Fruit fly (Drosophila melanogaster): ENCODE results near the gene Kah.

Kah gene

dm6 chr3L:559390-560034 is 29.6 kb downstream of the Kah start:
- TF ChIP-seq CG33017 (tag; optimal IDR thresholded peaks at IDR 0.05) (no peak), cic (GFP tag; optimal IDR thresholded peaks at IDR 0.05) (peak; percentile 73), CG7045 (GFP tag; optimal IDR thresholded peaks at IDR 0.05) (no peak), CG12768 (GFP tag; optimal IDR thresholded peaks at IDR 0.05) (peak; percentile 3), Hr96 (GFP tag; optimal IDR thresholded peaks at IDR 0.05) (no peak), ovo (GFP tag; optimal IDR thresholded peaks at IDR 0.05) (no peak), CG5204 (GFP tag; optimal IDR thresholded peaks at IDR 0.05) (no peak), CG7101 (tag; optimal IDR thresholded peaks at IDR 0.05) (no peak), pad (GFP tag; optimal IDR thresholded peaks at IDR 0.05) (no peak), bab1 (GFP tag; optimal IDR thresholded peaks at IDR 0.05) (no peak), Mnt (GFP tag; optimal IDR thresholded peaks at IDR 0.05) (peak; percentile 45), CG1620 (GFP tag; optimal IDR thresholded peaks at IDR 0.05) (no peak), toe (GFP tag; optimal IDR thresholded peaks at IDR 0.05) (no peak), cnc (optimal IDR thresholded peaks at IDR 0.05) (no peak), kay (GFP tag; ENCODE audit: borderline replicate concordance) (no peak), tj (GFP tag; optimal IDR thresholded peaks at IDR 0.05) (no peak), CG14711 (tag; optimal IDR thresholded peaks at IDR 0.05) (no peak), Crg-1 (GFP tag; optimal IDR thresholded peaks at IDR 0.05) (no peak), Clk (GFP tag; optimal IDR thresholded peaks at IDR 0.05) (no peak), CG11617 (GFP tag; optimal IDR thresholded peaks at IDR 0.05) (no peak)

dm6 chr3L:557294-557693 is 31.8 kb downstream of the Kah start:
- TF ChIP-seq tj (GFP tag; optimal IDR thresholded peaks at IDR 0.05) (peak; percentile 30), kay (GFP tag; ENCODE audit: borderline replicate concordance) (no peak), Hr96 (GFP tag; optimal IDR thresholded peaks at IDR 0.05) (peak; percentile 31), CG14711 (tag; optimal IDR thresholded peaks at IDR 0.05) (peak; percentile 7), CG5204 (GFP tag; optimal IDR thresholded peaks at IDR 0.05) (peak; percentile 21), cnc (optimal IDR thresholded peaks at IDR 0.05) (no peak)

dm6 chr3L:555898-556540 is 33.1 kb downstream of the Kah start:
- TF ChIP-seq Hr96 (GFP tag; optimal IDR thresholded peaks at IDR 0.05) (no peak), tj (GFP tag; optimal IDR thresholded peaks at IDR 0.05) (peak; percentile 94)

- TF ChIP-seq CG14711 (tag; optimal IDR thresholded peaks at IDR 0.05), result no peak
- no peak for TF ChIP-seq Mnt (GFP tag; optimal IDR thresholded peaks at IDR 0.05)
- TF ChIP-seq cic (GFP tag; optimal IDR thresholded peaks at IDR 0.05), result no peak
- peak; percentile 18 for TF ChIP-seq bab1 (GFP tag; optimal IDR thresholded peaks at IDR 0.05)
- no peak for TF ChIP-seq toe (GFP tag; optimal IDR thresholded peaks at IDR 0.05)
- TF ChIP-seq ovo (GFP tag; optimal IDR thresholded peaks at IDR 0.05), result no peak
- TF ChIP-seq Clk (GFP tag; optimal IDR thresholded peaks at IDR 0.05), result no peak
- TF ChIP-seq CG33017 (tag; optimal IDR thresholded peaks at IDR 0.05), result no peak
These were observed 33.7 kb downstream of the Kah start for dm6 chr3L:555326-555725.

- TF ChIP-seq CG11617 (GFP tag; optimal IDR thresholded peaks at IDR 0.05) (no peak), pad (GFP tag; optimal IDR thresholded peaks at IDR 0.05) (no peak)
These were observed 34.5 kb downstream of the Kah start for dm6 chr3L:554577-554976.

- TF ChIP-seq CG7045 (GFP tag; optimal IDR thresholded peaks at IDR 0.05) (peak; percentile 55), ovo (GFP tag; optimal IDR thresholded peaks at IDR 0.05) (no peak), CG11617 (GFP tag; optimal IDR thresholded peaks at IDR 0.05) (peak; percentile 38), CG33017 (tag; optimal IDR thresholded peaks at IDR 0.05) (peak; percentile 52), bab1 (GFP tag; optimal IDR thresholded peaks at IDR 0.05) (peak; percentile 88), Crg-1 (GFP tag; optimal IDR thresholded peaks at IDR 0.05) (no peak), CG12768 (GFP tag; optimal IDR thresholded peaks at IDR 0.05) (peak; percentile 53), tj (GFP tag; optimal IDR thresholded peaks at IDR 0.05) (peak; percentile 41), CG14711 (tag; optimal IDR thresholded peaks at IDR 0.05) (peak; percentile 68), CG7101 (tag; optimal IDR thresholded peaks at IDR 0.05) (peak; percentile 68)
These were observed 36.1 kb downstream of the Kah start for dm6 chr3L:552950-553349.

dm6 chr3L:552446-552845 is 36.6 kb downstream of the Kah start:
- TF ChIP-seq CG7101 (tag; optimal IDR thresholded peaks at IDR 0.05), result no peak
- TF ChIP-seq CG33017 (tag; optimal IDR thresholded peaks at IDR 0.05), result no peak
- no peak for TF ChIP-seq pad (GFP tag; optimal IDR thresholded peaks at IDR 0.05)
- no peak for TF ChIP-seq cic (GFP tag; optimal IDR thresholded peaks at IDR 0.05)
- no peak for TF ChIP-seq CG7045 (GFP tag; optimal IDR thresholded peaks at IDR 0.05)

- TF ChIP-seq bab1 (GFP tag; optimal IDR thresholded peaks at IDR 0.05) (no peak), CG7045 (GFP tag; optimal IDR thresholded peaks at IDR 0.05) (no peak), tj (GFP tag; optimal IDR thresholded peaks at IDR 0.05) (no peak), CG33017 (tag; optimal IDR thresholded peaks at IDR 0.05) (no peak), CG5204 (GFP tag; optimal IDR thresholded peaks at IDR 0.05) (no peak), cic (GFP tag; optimal IDR thresholded peaks at IDR 0.05) (no peak), toe (GFP tag; optimal IDR thresholded peaks at IDR 0.05) (no peak), Hr96 (GFP tag; optimal IDR thresholded peaks at IDR 0.05) (no peak), CG11617 (GFP tag; optimal IDR thresholded peaks at IDR 0.05) (no peak), Clk (GFP tag; optimal IDR thresholded peaks at IDR 0.05) (no peak), Crg-1 (GFP tag; optimal IDR thresholded peaks at IDR 0.05) (no peak), cnc (optimal IDR thresholded peaks at IDR 0.05) (no peak), CG1620 (GFP tag; optimal IDR thresholded peaks at IDR 0.05) (no peak), ovo (GFP tag; optimal IDR thresholded peaks at IDR 0.05) (no peak), Mnt (GFP tag; optimal IDR thresholded peaks at IDR 0.05) (no peak), pad (GFP tag; optimal IDR thresholded peaks at IDR 0.05) (no peak), CG7101 (tag; optimal IDR thresholded peaks at IDR 0.05) (no peak)
These were observed 37.2 kb downstream of the Kah start for dm6 chr3L:551844-552243.

All from whole organism, adult.